Worm (Caenorhabditis elegans) whole organism, early embryonic: ENCODE measurements around the gene C17C3.15.

Source experiments
- F13C5.2 ChIP-seq: sonication (generic microtip); optimal IDR thresholded peaks from 2 replicates; lab custom pipeline; 2017; ENCODE audit warnings: mild to moderate bottlenecking, missing genetic modification characterization, inconsistent platforms, missing compliant biosample characterization
- aly-1 ChIP-seq: sonication (generic microtip); optimal IDR thresholded peaks from 2 replicates; lab custom pipeline; 2016; ENCODE audit warnings: missing genetic modification characterization, missing compliant biosample characterization
- ama-1 ChIP-seq: fragments of 150-350 bp; optimal IDR thresholded peaks from 2 replicates; lab custom pipeline; 2014
- ceh-36 ChIP-seq: sonication (generic microtip); optimal IDR thresholded peaks from 2 replicates; lab custom pipeline; 2016; ENCODE audit warnings: missing genetic modification characterization, inconsistent platforms, missing compliant biosample characterization

ce11 chrII:5544145-5544515, 26.3 kb upstream of the C17C3.15 start:
- TF ChIP-seq ceh-36 (tag; lab: Kevin White, UChicago) (no peak), F13C5.2 (no peak), aly-1 (tag; lab: Kevin White, UChicago) (no peak), ama-1 (lab: Kevin White, UChicago) (no peak)
